Fruit fly (Drosophila melanogaster) whole organism, prepupa: Measurements from ENCODE around the gene SLIRP1.

Source experiments
- Blimp-1 ChIP-seq: fragments of 200-800 bp; sonication (Bioruptor generic); optimal IDR thresholded peaks from 3 replicates; lab custom pipeline; 2017; ENCODE audit warnings: missing biosample characterization, missing genetic modification characterization, mild to moderate bottlenecking, moderate library complexity, missing genetic modification reagents
- CG10631 ChIP-seq: fragments of 200-800 bp; sonication (Bioruptor generic); optimal IDR thresholded peaks from 2 replicates; lab custom pipeline; 2016; ENCODE audit warnings: missing biosample characterization, missing genetic modification characterization
- CG10669 ChIP-seq: fragments of 200-800 bp; sonication (Bioruptor generic); optimal IDR thresholded peaks from 3 replicates; lab custom pipeline; 2018; ENCODE audit warnings: missing biosample characterization, mild to moderate bottlenecking, missing genetic modification characterization, moderate library complexity
- CG11762 ChIP-seq: fragments of 200-800 bp; sonication (Bioruptor generic); optimal IDR thresholded peaks from 3 replicates; lab custom pipeline; 2016; ENCODE audit warnings: missing biosample characterization, missing genetic modification characterization; ENCODE audit not compliant: insufficient read depth
- CG11902 ChIP-seq: fragments of 200-800 bp; sonication (Bioruptor generic); optimal IDR thresholded peaks from 3 replicates; lab custom pipeline; 2016; ENCODE audit warnings: missing biosample characterization, missing genetic modification characterization
- CG15336 ChIP-seq: fragments of 200-800 bp; sonication (Bioruptor generic); IDR thresholded peaks from 2 replicates; pipeline ENCODE4 v1.3.6; 2022; ENCODE audit warnings: missing biosample characterization, missing genetic modification characterization
- CG1621 ChIP-seq: fragments of 200-800 bp; sonication (Bioruptor generic); optimal IDR thresholded peaks from 3 replicates; lab custom pipeline; 2018; ENCODE audit warnings: missing biosample characterization, mild to moderate bottlenecking, missing genetic modification characterization
- CG16779 ChIP-seq: fragments of 200-800 bp; sonication (Bioruptor generic); optimal IDR thresholded peaks from 3 replicates; lab custom pipeline; 2017; ENCODE audit warnings: missing biosample characterization, mild to moderate bottlenecking, missing genetic modification characterization
- CG3032 ChIP-seq: fragments of 200-800 bp; optimal IDR thresholded peaks from 2 replicates; lab custom pipeline; 2019; ENCODE audit warnings: missing biosample characterization, mild to moderate bottlenecking, missing genetic modification characterization, moderate library complexity
- CG31627 ChIP-seq: fragments of 200-800 bp; sonication (Bioruptor generic); optimal IDR thresholded peaks from 3 replicates; lab custom pipeline; 2016; ENCODE audit warnings: missing biosample characterization, missing genetic modification characterization
- CG32006 ChIP-seq: fragments of 200-800 bp; sonication (Bioruptor generic); optimal IDR thresholded peaks from 3 replicates; lab custom pipeline; 2017; ENCODE audit warnings: missing biosample characterization, mild to moderate bottlenecking, missing genetic modification characterization
- CG34406 ChIP-seq: fragments of 200-800 bp; sonication (Bioruptor generic); optimal IDR thresholded peaks from 3 replicates; lab custom pipeline; 2016; ENCODE audit warnings: missing biosample characterization, missing genetic modification characterization
- CG3919 ChIP-seq: fragments of 200-800 bp; sonication (Bioruptor generic); optimal IDR thresholded peaks from 3 replicates; lab custom pipeline; 2016; ENCODE audit warnings: missing biosample characterization, missing genetic modification characterization
- CG6163 ChIP-seq: fragments of 200-800 bp; sonication (Bioruptor generic); IDR thresholded peaks from 3 replicates; pipeline ENCODE4 v1.3.6; 2022; ENCODE audit warnings: missing biosample characterization, missing genetic modification characterization
- CG6792 ChIP-seq: fragments of 200-800 bp; sonication (Bioruptor generic); optimal IDR thresholded peaks from 3 replicates; lab custom pipeline; 2016; ENCODE audit warnings: missing biosample characterization, missing genetic modification characterization
- CG6808 ChIP-seq: fragments of 200-800 bp; sonication (Bioruptor generic); optimal IDR thresholded peaks from 3 replicates; lab custom pipeline; 2017; ENCODE audit warnings: missing biosample characterization, missing genetic modification characterization, mild to moderate bottlenecking, moderate library complexity, missing genetic modification reagents
- CG6854 ChIP-seq: fragments of 200-800 bp; sonication (Bioruptor generic); optimal IDR thresholded peaks from 2 replicates; lab custom pipeline; 2017; ENCODE audit warnings: missing biosample characterization, mild to moderate bottlenecking, missing genetic modification characterization
- Eip75B ChIP-seq: fragments of 200-800 bp; sonication (Bioruptor generic); optimal IDR thresholded peaks from 3 replicates; lab custom pipeline; 2016; ENCODE audit warnings: missing biosample characterization, missing genetic modification characterization
- Eip78C ChIP-seq: fragments of 200-800 bp; sonication (Bioruptor generic); peaks from one replicate; lab custom pipeline; 2016; ENCODE audit warnings: missing biosample characterization, missing genetic modification characterization
- Eip93F ChIP-seq: fragments of 200-800 bp; sonication (Bioruptor generic); optimal IDR thresholded peaks from 2 replicates; lab custom pipeline; 2016; ENCODE audit warnings: missing biosample characterization, mild to moderate bottlenecking, missing genetic modification characterization
- Ets21C ChIP-seq: fragments of 200-800 bp; sonication (Bioruptor generic); optimal IDR thresholded peaks from 3 replicates; lab custom pipeline; 2016; ENCODE audit warnings: missing biosample characterization, missing genetic modification characterization
- Ets96B ChIP-seq: fragments of 200-800 bp; optimal IDR thresholded peaks from 2 replicates; lab custom pipeline; 2019; ENCODE audit warnings: missing biosample characterization, mild to moderate bottlenecking, missing genetic modification characterization, moderate library complexity
- Gug ChIP-seq: fragments of 200-800 bp; sonication (Bioruptor generic); IDR thresholded peaks from 2 replicates; pipeline ENCODE4 v1.3.6; 2022; ENCODE audit warnings: missing biosample characterization, missing genetic modification characterization
- Hr39 ChIP-seq: fragments of 200-800 bp; sonication (Bioruptor generic); optimal IDR thresholded peaks from 2 replicates; lab custom pipeline; 2016; ENCODE audit warnings: missing biosample characterization, missing genetic modification characterization
- Hr4 ChIP-seq: fragments of 200-800 bp; sonication (Bioruptor generic); optimal IDR thresholded peaks from 3 replicates; lab custom pipeline; 2016; ENCODE audit warnings: missing biosample characterization, missing genetic modification characterization
- Met ChIP-seq: fragments of 200-800 bp; sonication (Bioruptor generic); optimal IDR thresholded peaks from 3 replicates; lab custom pipeline; 2016; ENCODE audit warnings: missing biosample characterization, missing genetic modification characterization
- OdsH ChIP-seq: fragments of 200-800 bp; sonication (Bioruptor generic); optimal IDR thresholded peaks from 3 replicates; lab custom pipeline; 2016; ENCODE audit warnings: missing biosample characterization, missing genetic modification characterization
- Smox ChIP-seq: fragments of 200-800 bp; sonication (Bioruptor generic); optimal IDR thresholded peaks from 3 replicates; lab custom pipeline; 2016; ENCODE audit warnings: missing biosample characterization, missing genetic modification characterization
- Sox102F ChIP-seq: fragments of 200-800 bp; sonication (Bioruptor generic); optimal IDR thresholded peaks from 2 replicates; lab custom pipeline; 2016; ENCODE audit warnings: missing biosample characterization, mild to moderate bottlenecking, missing genetic modification characterization
- Sox14 ChIP-seq: fragments of 200-800 bp; sonication (Bioruptor generic); optimal IDR thresholded peaks from 3 replicates; lab custom pipeline; 2016; ENCODE audit warnings: missing biosample characterization, missing genetic modification characterization
- Sox15 ChIP-seq: fragments of 200-800 bp; sonication (Bioruptor generic); optimal IDR thresholded peaks from 3 replicates; lab custom pipeline; 2016; ENCODE audit warnings: missing biosample characterization, missing genetic modification characterization
- acj6 ChIP-seq: fragments of 200-800 bp; sonication (Bioruptor generic); optimal IDR thresholded peaks from 3 replicates; lab custom pipeline; 2016; ENCODE audit warnings: missing biosample characterization, missing genetic modification characterization
- cyc ChIP-seq: fragments of 200-800 bp; sonication (Bioruptor generic); optimal IDR thresholded peaks from 3 replicates; lab custom pipeline; 2016; ENCODE audit warnings: missing biosample characterization, missing genetic modification characterization
- dac ChIP-seq: fragments of 200-800 bp; sonication (Bioruptor generic); optimal IDR thresholded peaks from 2 replicates; lab custom pipeline; 2017; ENCODE audit warnings: missing biosample characterization, mild to moderate bottlenecking, missing genetic modification characterization
- dsx ChIP-seq: fragments of 200-800 bp; optimal IDR thresholded peaks from 3 replicates; lab custom pipeline; 2019; ENCODE audit warnings: missing biosample characterization, mild to moderate bottlenecking, missing genetic modification characterization, moderate library complexity; ENCODE audit not compliant: poor library complexity, severe bottlenecking
- eg ChIP-seq: fragments of 200-800 bp; sonication (Bioruptor generic); IDR thresholded peaks from 3 replicates; pipeline ENCODE4 v1.3.6; 2022; ENCODE audit warnings: missing biosample characterization, missing genetic modification characterization
- esn ChIP-seq: fragments of 200-800 bp; sonication (Bioruptor generic); optimal IDR thresholded peaks from 2 replicates; lab custom pipeline; 2016; ENCODE audit warnings: missing biosample characterization, mild to moderate bottlenecking, missing genetic modification characterization, moderate library complexity
- fd59A ChIP-seq: fragments of 200-800 bp; sonication (Bioruptor generic); optimal IDR thresholded peaks from 2 replicates; lab custom pipeline; 2017; ENCODE audit warnings: missing biosample characterization, mild to moderate bottlenecking, missing genetic modification characterization, missing genetic modification reagents
- fd85E ChIP-seq: fragments of 200-800 bp; sonication (Bioruptor generic); optimal IDR thresholded peaks from 3 replicates; lab custom pipeline; 2016; ENCODE audit warnings: missing biosample characterization, missing genetic modification characterization
- fkh ChIP-seq: fragments of 200-800 bp; sonication (Bioruptor generic); optimal IDR thresholded peaks from 3 replicates; lab custom pipeline; 2017; ENCODE audit warnings: missing biosample characterization, mild to moderate bottlenecking, missing genetic modification characterization, moderate library complexity
- lz ChIP-seq: fragments of 200-800 bp; sonication (Bioruptor generic); optimal IDR thresholded peaks from 3 replicates; lab custom pipeline; 2016; ENCODE audit warnings: missing biosample characterization, missing genetic modification characterization
- net ChIP-seq: fragments of 200-800 bp; sonication (Bioruptor generic); optimal IDR thresholded peaks from 3 replicates; lab custom pipeline; 2016; ENCODE audit warnings: missing biosample characterization, missing genetic modification characterization
- pdm3 ChIP-seq: fragments of 200-800 bp; sonication (Bioruptor generic); optimal IDR thresholded peaks from 3 replicates; lab custom pipeline; 2016; ENCODE audit warnings: missing biosample characterization, missing genetic modification characterization
- salr ChIP-seq, 2 experiments: fragments of 200-800 bp; sonication (Bioruptor generic); optimal IDR thresholded peaks; 3 replicates each; lab custom pipeline; 2016 to 2018; ENCODE audit warnings: missing biosample characterization in 2 of 2, missing genetic modification characterization in 2 of 2, mild to moderate bottlenecking in 1 of 2
- spab ChIP-seq: fragments of 200-800 bp; sonication (Bioruptor generic); optimal IDR thresholded peaks from 2 replicates; lab custom pipeline; 2017; ENCODE audit warnings: missing biosample characterization, mild to moderate bottlenecking, missing genetic modification characterization, missing genetic modification reagents
- ss ChIP-seq, 2 experiments: fragments of 200-800 bp; sonication (Bioruptor generic); optimal IDR thresholded peaks; 2 replicates in 1 of 2; 3 replicates in 1 of 2; lab custom pipeline; 2017 to 2018; ENCODE audit warnings: mild to moderate bottlenecking in 2 of 2, missing biosample characterization in 2 of 2, missing genetic modification characterization in 2 of 2, moderate library complexity in 1 of 2
- svp ChIP-seq: fragments of 200-800 bp; sonication (Bioruptor generic); peaks from one replicate; lab custom pipeline; 2016; ENCODE audit warnings: missing biosample characterization, missing genetic modification characterization
- topi ChIP-seq: fragments of 200-800 bp; sonication (Bioruptor generic); optimal IDR thresholded peaks from 3 replicates; lab custom pipeline; 2016; ENCODE audit warnings: missing biosample characterization, missing genetic modification characterization
- vri ChIP-seq: fragments of 200-800 bp; sonication (Bioruptor generic); optimal IDR thresholded peaks from 3 replicates; lab custom pipeline; 2016; ENCODE audit warnings: missing biosample characterization, mild to moderate bottlenecking, missing genetic modification characterization

The SLIRP1 gene

DNA sequence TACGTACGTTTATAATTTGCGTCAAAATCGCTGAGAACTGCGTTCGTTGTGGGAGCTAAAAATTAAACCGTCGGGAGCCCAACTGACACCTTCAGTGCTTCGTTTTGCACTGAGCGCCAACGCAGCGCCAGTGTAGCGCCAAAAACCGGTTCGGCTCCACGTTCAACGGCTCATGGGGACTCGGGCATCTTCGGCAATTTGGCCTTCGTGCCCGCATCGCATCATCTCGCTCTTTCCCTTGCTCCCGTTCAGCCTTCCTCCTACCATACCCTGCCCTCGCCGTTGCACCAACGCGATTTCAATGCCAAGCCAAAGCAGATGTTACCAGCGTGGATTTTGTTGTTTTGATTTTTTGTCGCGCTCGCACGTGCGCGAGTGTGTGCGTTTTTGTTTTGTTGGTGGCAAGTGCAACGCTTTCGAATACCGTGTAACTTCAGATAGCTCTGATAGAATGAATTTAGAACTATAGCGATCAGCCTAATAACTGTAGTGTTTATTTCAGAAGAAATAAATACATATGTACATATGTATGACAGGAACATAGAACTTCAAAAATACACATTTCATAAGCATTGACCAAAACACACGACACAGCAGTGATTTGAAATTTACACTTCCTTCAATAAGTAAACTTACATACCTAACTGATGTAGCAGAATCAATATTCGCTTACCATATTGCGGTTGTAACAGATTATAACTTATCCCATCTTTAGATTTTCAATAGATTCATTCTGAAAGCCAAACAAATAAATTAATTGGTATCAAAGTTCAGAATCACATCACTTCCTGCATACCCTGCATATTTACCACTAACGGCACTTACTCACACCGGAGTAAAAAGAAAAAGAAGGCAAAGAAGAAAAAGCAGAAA lies 37.8 kb downstream of the SLIRP1 start, which contains the start of gene Mnr:
Gene Mnr, minus strand, starts transcription at position 133 of the 873 bp plus-strand sequence.
- TF ChIP-seq lz (GFP tag; lab: Kevin White, UChicago) = peak; percentile 46
- no peak for TF ChIP-seq dac
- TF ChIP-seq Smox = peak; percentile 41
- TF ChIP-seq Met (GFP tag; lab: Kevin White, UChicago) = peak; percentile 57
- no peak for TF ChIP-seq CG6854 (GFP tag; lab: Kevin White, UChicago)
- peak; percentile 46 for TF ChIP-seq CG31627 (GFP tag; lab: Kevin White, UChicago)
- peak; percentile 56 for TF ChIP-seq vri
- TF ChIP-seq CG16779 (tag; lab: Kevin White, UChicago) = no peak
- TF ChIP-seq Sox15 (GFP tag; lab: Kevin White, UChicago) = peak; percentile 1
- peak; percentile 52 for TF ChIP-seq Sox102F
- peak; percentile 43 for TF ChIP-seq OdsH
- TF ChIP-seq net (GFP tag; lab: Kevin White, UChicago) = peak; percentile 81
- TF ChIP-seq CG3919 = peak; percentile 15
- TF ChIP-seq Eip93F = no peak
- peak; percentile 47; the same call in 1 of the 3 replicates for TF ChIP-seq CG6163
- no peak for TF ChIP-seq CG6792 (GFP tag; lab: Kevin White, UChicago)
- no peak for TF ChIP-seq Ets96B (tag; lab: Kevin White, UChicago)
- TF ChIP-seq dsx = peak; percentile 29
- TF ChIP-seq CG34406 = peak; percentile 47
- peak; percentile 50 for TF ChIP-seq pdm3 (GFP tag; lab: Kevin White, UChicago)
- peak; percentile 16 for TF ChIP-seq CG11902
- TF ChIP-seq Sox14 (GFP tag; lab: Kevin White, UChicago) = peak; percentile 2
- peak; percentile 27 for TF ChIP-seq fkh (GFP tag; lab: Kevin White, UChicago)
- peak; percentile 84 for TF ChIP-seq svp (GFP tag; lab: Kevin White, UChicago)
- peak; percentile 51 for TF ChIP-seq Ets21C (GFP tag; lab: Kevin White, UChicago)
- peak; percentile 54; the same call in 2 of the 3 replicates for TF ChIP-seq eg (GFP tag; lab: Robert Waterston, UW)
- peak; percentile 17 for TF ChIP-seq CG10631 (GFP tag; lab: Kevin White, UChicago)
- peak; percentile 13 for TF ChIP-seq CG3032 (tag; lab: Kevin White, UChicago)
- TF ChIP-seq Eip75B (GFP tag; lab: Kevin White, UChicago) = peak; percentile 15
- no peak for TF ChIP-seq spab
- peak; percentile 85 for TF ChIP-seq Eip78C
- TF ChIP-seq acj6 = peak; percentile 21
- TF ChIP-seq CG10669 (GFP tag; lab: Kevin White, UChicago) = peak; percentile 16
- peak; percentile 19 for TF ChIP-seq CG6808 (GFP tag; lab: Kevin White, UChicago)
- peak in 1 of 2 experiments; percentile 32 for TF ChIP-seq ss (GFP tag; optimal IDR thresholded peaks at IDR 0.05; lab: Kevin White, UChicago)
- TF ChIP-seq fd85E (GFP tag; lab: Kevin White, UChicago) = no peak
- TF ChIP-seq esn (GFP tag; lab: Kevin White, UChicago) = peak; percentile 46
- peak; percentile 58 for TF ChIP-seq Hr39 (GFP tag; lab: Kevin White, UChicago)
- no peak for TF ChIP-seq Gug (GFP tag; lab: Robert Waterston, UW)
- TF ChIP-seq Blimp-1 (GFP tag; lab: Kevin White, UChicago) = no peak
- TF ChIP-seq topi (GFP tag; lab: Kevin White, UChicago) = peak; percentile 54
- TF ChIP-seq CG15336 (GFP tag; lab: Robert Waterston, UW) = no peak; the same call in 1 of the 2 replicates
- peak; percentile 12 for TF ChIP-seq fd59A
- TF ChIP-seq salr (GFP tag; optimal IDR thresholded peaks at IDR 0.05; lab: Kevin White, UChicago) = peak in 1 of 2 experiments; percentile 58
- peak; percentile 37 for TF ChIP-seq cyc (GFP tag; lab: Kevin White, UChicago)
- peak; percentile 40 for TF ChIP-seq Hr4 (GFP tag; lab: Kevin White, UChicago)
- peak; percentile 71 for TF ChIP-seq CG32006
- peak; percentile 9 for TF ChIP-seq CG11762 (GFP tag; lab: Kevin White, UChicago)
- TF ChIP-seq CG1621 (tag; lab: Kevin White, UChicago) = peak; percentile 17
